Worm (Caenorhabditis elegans): ENCODE data around the gene ctps-1.

DNA sequence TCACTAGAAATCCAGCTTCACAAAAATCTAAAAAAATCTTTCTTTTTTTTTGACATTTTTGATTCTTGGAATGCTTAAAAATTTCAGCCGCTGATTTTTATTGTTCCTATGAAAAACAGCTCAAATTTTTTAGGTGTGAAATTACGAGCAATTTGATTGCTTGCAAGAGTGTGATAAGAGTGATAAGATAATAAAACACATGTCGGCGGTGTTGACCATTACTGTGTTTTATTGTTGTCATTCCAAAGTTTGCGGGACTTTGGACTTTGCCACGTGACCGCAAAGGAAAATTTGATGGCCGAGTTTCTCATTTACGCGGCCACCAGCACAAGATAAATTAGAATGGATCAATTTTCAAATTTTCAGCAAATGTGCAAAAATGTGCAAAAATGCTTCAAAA, 22.0 kb downstream of the ctps-1 start:
- TF ChIP-seq Y105C5A.15 (GFP tag; IDR thresholded peaks at IDR 0.05): no peak
- no peak for TF ChIP-seq nhr-42 (GFP tag; IDR thresholded peaks at IDR 0.05)

All from whole organism, L4 larva.